Fruit fly (Drosophila melanogaster) whole organism, embryonic: ENCODE measurements around the gene CG6066.
A peak's percentile ranks its signal among the peaks of the same experiment; 100 is the strongest.

ENCODE experiments used
- CG12942 ChIP-seq: fragments of 200-800 bp; sonication (Bioruptor generic); optimal IDR thresholded peaks from 3 replicates; lab custom pipeline; 2016; ENCODE audit warnings: missing biosample characterization, missing genetic modification characterization
- CG13123 ChIP-seq: fragments of 200-800 bp; sonication (Bioruptor generic); optimal IDR thresholded peaks from 2 replicates; lab custom pipeline; 2016; ENCODE audit warnings: missing biosample characterization, missing genetic modification characterization
- CG17359 ChIP-seq: fragments of 200-800 bp; sonication (Bioruptor generic); optimal IDR thresholded peaks from 3 replicates; lab custom pipeline; 2018; ENCODE audit warnings: missing biosample characterization, mild to moderate bottlenecking, missing genetic modification characterization, moderate library complexity
- CG17829 ChIP-seq: fragments of 200-800 bp; optimal IDR thresholded peaks from 2 replicates; lab custom pipeline; 2019; ENCODE audit warnings: missing biosample characterization, mild to moderate bottlenecking, missing genetic modification characterization, moderate library complexity
- CG17912 ChIP-seq: fragments of 200-800 bp; sonication (Bioruptor generic); optimal IDR thresholded peaks from 2 replicates; lab custom pipeline; 2018; ENCODE audit warnings: missing biosample characterization, mild to moderate bottlenecking, missing genetic modification characterization
- CG30020 ChIP-seq: fragments of 200-800 bp; optimal IDR thresholded peaks from 2 replicates; lab custom pipeline; 2019; ENCODE audit warnings: missing biosample characterization, mild to moderate bottlenecking, missing genetic modification characterization, moderate library complexity
- CG3407 ChIP-seq: fragments of 200-800 bp; sonication (Bioruptor generic); optimal IDR thresholded peaks from 2 replicates; lab custom pipeline; 2018; ENCODE audit warnings: missing biosample characterization, mild to moderate bottlenecking, missing genetic modification characterization
- CG42726 ChIP-seq: fragments of 200-800 bp; sonication (Bioruptor generic); IDR thresholded peaks from 2 replicates; pipeline ENCODE4 v1.3.6; 2022; ENCODE audit warnings: missing biosample characterization, missing genetic modification characterization; ENCODE audit not compliant: partially characterized antibody
- CG4328 ChIP-seq: fragments of 200-800 bp; sonication (Bioruptor generic); optimal IDR thresholded peaks from 3 replicates; lab custom pipeline; 2017; ENCODE audit warnings: missing biosample characterization, missing genetic modification reagents, missing genetic modification characterization
- CG4707 ChIP-seq: fragments of 200-800 bp; sonication (Bioruptor generic); optimal IDR thresholded peaks from 2 replicates; lab custom pipeline; 2018; ENCODE audit warnings: missing biosample characterization, mild to moderate bottlenecking, missing genetic modification characterization, moderate library complexity
- CG6175 ChIP-seq: fragments of 200-800 bp; sonication (Bioruptor generic); IDR thresholded peaks from 3 replicates; pipeline ENCODE4 v1.3.6; 2022; ENCODE audit warnings: missing biosample characterization, missing genetic modification characterization
- CG6683 ChIP-seq: fragments of 200-800 bp; sonication (Bioruptor generic); optimal IDR thresholded peaks from 2 replicates; lab custom pipeline; 2017; ENCODE audit warnings: missing biosample characterization, mild to moderate bottlenecking, missing genetic modification characterization, missing genetic modification reagents
- CG7357 ChIP-seq: fragments of 200-800 bp; sonication (Bioruptor generic); IDR thresholded peaks from 3 replicates; pipeline ENCODE4 v1.3.6; 2022; ENCODE audit warnings: missing biosample characterization, missing genetic modification characterization
- CG7372 ChIP-seq: fragments of 200-800 bp; sonication (Bioruptor generic); IDR thresholded peaks from 2 replicates; pipeline ENCODE4 v1.3.6; 2022; ENCODE audit warnings: missing biosample characterization, missing genetic modification characterization
- CG8359 ChIP-seq: fragments of 200-800 bp; sonication (Bioruptor generic); optimal IDR thresholded peaks from 2 replicates; lab custom pipeline; 2017; ENCODE audit warnings: missing biosample characterization, mild to moderate bottlenecking, missing genetic modification characterization, borderline replicate concordance
- Dek ChIP-seq: fragments of 200-800 bp; sonication (Bioruptor generic); optimal IDR thresholded peaks from 3 replicates; lab custom pipeline; 2019; ENCODE audit warnings: missing biosample characterization, mild to moderate bottlenecking, missing genetic modification characterization, moderate library complexity
- Doc3 ChIP-seq: fragments of 200-800 bp; sonication (Bioruptor generic); IDR thresholded peaks from 3 replicates; pipeline ENCODE4 v1.3.6; 2022; ENCODE audit warnings: missing biosample characterization, missing genetic modification characterization; ENCODE audit not compliant: partially characterized antibody
- Ets65A ChIP-seq: fragments of 200-800 bp; sonication (Bioruptor generic); peaks from one replicate; lab custom pipeline; 2016; ENCODE audit warnings: missing biosample characterization, missing genetic modification characterization
- HLH3B ChIP-seq: fragments of 200-800 bp; sonication (Bioruptor generic); IDR thresholded peaks from 2 replicates; pipeline ENCODE4 v1.3.6; 2022; ENCODE audit warnings: missing biosample characterization, missing genetic modification characterization
- HLH4C ChIP-seq: fragments of 200-800 bp; sonication (Bioruptor generic); IDR thresholded peaks from 3 replicates; pipeline ENCODE4 v1.3.6; 2022; ENCODE audit warnings: missing biosample characterization, missing genetic modification characterization; ENCODE audit not compliant: partially characterized antibody
- MESR4 ChIP-seq: fragments of 200-800 bp; sonication (Bioruptor generic); optimal IDR thresholded peaks from 2 replicates; lab custom pipeline; 2018; ENCODE audit warnings: missing biosample characterization, mild to moderate bottlenecking, missing genetic modification characterization, moderate library complexity
- Max ChIP-seq: fragments of 200-800 bp; sonication (Bioruptor generic); optimal IDR thresholded peaks from 2 replicates; lab custom pipeline; 2016; ENCODE audit warnings: missing biosample characterization, mild to moderate bottlenecking, missing genetic modification characterization
- Mes4 ChIP-seq: fragments of 200-800 bp; sonication (Bioruptor generic); optimal IDR thresholded peaks from 2 replicates; lab custom pipeline; 2016; ENCODE audit warnings: missing biosample characterization, missing genetic modification characterization
- Mrtf ChIP-seq: fragments of 200-800 bp; sonication (Bioruptor generic); IDR thresholded peaks from 3 replicates; pipeline ENCODE4 v1.3.6; 2022; ENCODE audit warnings: missing biosample characterization, missing genetic modification characterization
- Stat92E ChIP-seq, 3 experiments: fragments of >200 bp in 2 of 3; fragments of 200-800 bp in 1 of 3; sonication (Bioruptor generic) in 1 of 3; optimal IDR thresholded peaks; 2 replicates each; lab custom pipeline; 2017 to 2019; ENCODE audit warnings: missing biosample characterization in 3 of 3, missing genetic modification characterization in 3 of 3, mild to moderate bottlenecking in 1 of 3, moderate library complexity in 1 of 3
- Taf1 ChIP-seq: fragments of 200-800 bp; sonication (Bioruptor generic); IDR thresholded peaks from 2 replicates; pipeline ENCODE4 v1.3.6; 2022; ENCODE audit warnings: missing biosample characterization, missing genetic modification characterization
- ac ChIP-seq: fragments of 200-800 bp; sonication (Bioruptor generic); optimal IDR thresholded peaks from 3 replicates; lab custom pipeline; 2017; ENCODE audit warnings: missing biosample characterization, mild to moderate bottlenecking, missing genetic modification characterization
- bsh ChIP-seq, 2 experiments: fragments of 200-800 bp; sonication (Bioruptor generic); optimal IDR thresholded peaks; 2 replicates each; lab custom pipeline; 2017 to 2018; ENCODE audit warnings: mild to moderate bottlenecking in 2 of 2, missing biosample characterization in 2 of 2, missing genetic modification characterization in 2 of 2, moderate library complexity in 1 of 2
- cad ChIP-seq: fragments of >200 bp; optimal IDR thresholded peaks from 2 replicates; lab custom pipeline; 2017; ENCODE audit warnings: missing biosample characterization, missing genetic modification characterization
- caup ChIP-seq: fragments of 200-800 bp; sonication (Bioruptor generic); optimal IDR thresholded peaks from 3 replicates; lab custom pipeline; 2017; ENCODE audit warnings: missing biosample characterization, mild to moderate bottlenecking, missing genetic modification characterization, moderate library complexity; ENCODE audit not compliant: severe bottlenecking
- cg ChIP-seq: fragments of 200-800 bp; sonication (Bioruptor generic); optimal IDR thresholded peaks from 3 replicates; lab custom pipeline; 2019; ENCODE audit warnings: missing biosample characterization, mild to moderate bottlenecking, missing genetic modification characterization, moderate library complexity
- chinmo ChIP-seq: fragments of 200-800 bp; sonication (Bioruptor generic); IDR thresholded peaks from 4 replicates; pipeline ENCODE4 v1.3.6; 2022; ENCODE audit warnings: missing biosample characterization, missing genetic modification characterization; ENCODE audit not compliant: partially characterized antibody
- dan ChIP-seq: fragments of 200-800 bp; sonication (Bioruptor generic); IDR thresholded peaks from 2 replicates; pipeline ENCODE4 v1.3.6; 2022; ENCODE audit warnings: missing biosample characterization, missing genetic modification characterization
- gce ChIP-seq: fragments of 200-800 bp; sonication (Bioruptor generic); IDR thresholded peaks from 3 replicates; pipeline ENCODE4 v1.3.6; 2022; ENCODE audit warnings: missing biosample characterization, missing genetic modification characterization
- gsb-n ChIP-seq: fragments of 200-800 bp; sonication (Bioruptor generic); optimal IDR thresholded peaks from 3 replicates; lab custom pipeline; 2018; ENCODE audit warnings: missing biosample characterization, mild to moderate bottlenecking, missing genetic modification characterization
- h ChIP-seq: fragments of >200 bp; optimal IDR thresholded peaks from 2 replicates; lab custom pipeline; 2017
- ham ChIP-seq: fragments of 200-800 bp; sonication (Bioruptor generic); IDR thresholded peaks from 2 replicates; pipeline ENCODE4 v1.3.6; 2022; ENCODE audit warnings: missing biosample characterization, missing genetic modification characterization
- mam ChIP-seq: fragments of 200-800 bp; sonication (Bioruptor generic); optimal IDR thresholded peaks from 3 replicates; lab custom pipeline; 2016; ENCODE audit warnings: missing biosample characterization, missing genetic modification characterization
- nmo ChIP-seq: fragments of 200-800 bp; sonication (Bioruptor generic); optimal IDR thresholded peaks from 2 replicates; lab custom pipeline; 2018; ENCODE audit warnings: missing biosample characterization, mild to moderate bottlenecking, missing genetic modification characterization, moderate library complexity
- nom ChIP-seq: fragments of 200-800 bp; sonication (Bioruptor generic); optimal IDR thresholded peaks from 2 replicates; lab custom pipeline; 2017; ENCODE audit warnings: missing biosample characterization, missing genetic modification characterization, mild to moderate bottlenecking, moderate library complexity, missing genetic modification reagents
- pan ChIP-seq, 4 experiments: fragments of >200 bp in 3 of 4; fragments of 200-800 bp in 1 of 4; sonication (Bioruptor generic) in 1 of 4; optimal IDR thresholded peaks in 3 of 4; IDR thresholded peaks in 1 of 4; 2 replicates each; pipeline versions ENCODE4 v1.3.6 to Lab custom; 2017 to 2022; ENCODE audit warnings: missing biosample characterization in 2 of 4, missing genetic modification characterization in 2 of 4, mixed read lengths in 1 of 4
- sens ChIP-seq: fragments of 200-800 bp; sonication (Bioruptor generic); peaks from one replicate; lab custom pipeline; 2016; ENCODE audit warnings: missing biosample characterization, missing genetic modification characterization
- slou ChIP-seq: fragments of 200-800 bp; sonication (Bioruptor generic); optimal IDR thresholded peaks from 3 replicates; lab custom pipeline; 2016; ENCODE audit warnings: missing biosample characterization, missing genetic modification characterization
- sob ChIP-seq: fragments of 200-800 bp; sonication (Bioruptor generic); IDR thresholded peaks from 2 replicates; pipeline ENCODE4 v1.3.6; 2022; ENCODE audit warnings: missing biosample characterization, missing genetic modification characterization
- trem ChIP-seq: fragments of 200-800 bp; optimal IDR thresholded peaks from 3 replicates; lab custom pipeline; 2019; ENCODE audit warnings: missing biosample characterization, mild to moderate bottlenecking, missing genetic modification characterization, moderate library complexity
- unc-4 ChIP-seq: fragments of 200-800 bp; sonication (Bioruptor generic); IDR thresholded peaks from 2 replicates; pipeline ENCODE4 v1.3.6; 2022; ENCODE audit warnings: missing biosample characterization, missing genetic modification characterization; ENCODE audit not compliant: partially characterized antibody
- vfl ChIP-seq: fragments of 200-800 bp; sonication (Bioruptor generic); optimal IDR thresholded peaks from 2 replicates; lab custom pipeline; 2016; ENCODE audit warnings: missing biosample characterization, missing genetic modification characterization

The CG6066 gene

DNA sequence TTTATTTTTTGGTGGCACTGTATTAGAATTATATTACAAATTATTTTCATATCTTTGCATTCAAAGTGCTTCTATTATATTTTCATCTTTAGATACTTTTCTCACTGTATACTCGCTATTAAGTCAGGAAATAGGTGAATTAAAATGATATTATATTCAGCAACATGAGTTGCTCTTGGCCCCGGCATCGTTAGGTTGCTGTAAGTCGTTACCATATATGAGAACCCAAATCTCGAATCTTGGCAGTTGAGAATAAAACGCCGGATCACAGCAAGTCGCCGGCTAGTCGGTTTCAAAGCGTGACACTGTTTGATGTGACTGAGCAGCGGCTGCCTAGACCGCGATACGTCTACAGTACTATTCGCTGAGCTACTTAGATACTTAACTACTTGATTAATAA, 22.3 kb downstream of the CG6066 start, which contains the start of gene CG14259:
TSS of gene CG14259 (plus strand) at position 301 of the 400 bp plus-strand sequence.
- TF ChIP-seq CG3407 (no peak), Ets65A (peak; percentile 86)
- TF ChIP-seq, all 482 proteins: peak for 1

DNA sequence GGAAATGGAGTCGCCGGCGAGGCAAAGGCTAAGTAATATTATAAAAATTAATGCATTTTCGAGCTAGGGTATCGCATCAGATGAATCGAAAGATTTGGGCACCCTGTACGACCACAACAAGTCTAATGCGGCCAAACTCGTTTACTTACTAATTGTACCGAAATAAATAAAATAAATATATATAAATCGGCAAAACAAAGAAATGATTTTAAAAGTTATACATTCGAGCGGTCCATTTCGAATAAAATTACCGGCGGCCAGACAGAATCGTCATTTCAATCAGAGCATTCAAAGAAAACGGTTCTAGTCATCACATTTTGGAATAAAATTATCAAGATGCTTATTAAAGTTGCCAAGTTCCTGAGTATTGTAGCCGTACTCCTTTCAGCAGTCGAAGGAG, 23.7 kb downstream of the CG6066 start, which contains the start of gene CG14258:
TSS of gene CG14258 (plus strand) at position 301 of the 400 bp plus-strand sequence.
- TF ChIP-seq pan (optimal IDR thresholded peaks at IDR 0.05; lab: Kevin White, UChicago) (no peak), pan (GFP tag; optimal IDR thresholded peaks at IDR 0.05 in 1 of 2, IDR thresholded peaks at IDR 0.05 in 1 of 2) (no peak), Mes4 (GFP tag; lab: Kevin White, UChicago) (no peak), CG6683 (GFP tag; lab: Kevin White, UChicago) (no peak), CG12942 (GFP tag; lab: Kevin White, UChicago) (no peak), CG6175 (GFP tag; lab: Robert Waterston, UW) (no peak), Mrtf (GFP tag; lab: Robert Waterston, UW) (no peak), ac (no peak), sens (GFP tag; lab: Kevin White, UChicago) (no peak), cg (GFP tag; lab: Kevin White, UChicago) (no peak), bsh (GFP tag; optimal IDR thresholded peaks at IDR 0.05; lab: Kevin White, UChicago) (no peak), Ets65A (no peak), CG17829 (tag; lab: Kevin White, UChicago) (no peak), sob (no peak), dan (GFP tag; lab: Robert Waterston, UW) (no peak)

DNA sequence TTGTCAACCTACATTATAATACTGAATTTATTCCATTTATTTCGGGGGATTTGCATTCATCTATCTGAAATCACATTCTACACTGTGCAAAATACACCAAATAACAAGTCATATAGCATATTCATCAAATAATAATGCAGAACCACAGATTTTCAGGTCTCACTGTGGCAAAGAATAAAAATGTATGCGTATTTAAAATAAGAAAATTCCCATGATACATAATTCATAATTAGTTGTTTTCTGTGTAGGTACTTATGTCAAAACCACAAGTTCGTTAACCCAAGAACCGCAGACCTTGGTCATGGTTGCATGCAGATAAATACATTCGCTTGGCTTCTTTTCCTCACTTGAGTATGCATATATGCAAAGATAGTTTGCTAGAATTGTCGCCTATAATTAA, 24.2 kb downstream of the CG6066 start:
- TF ChIP-seq Taf1: no peak
- no peak for TF ChIP-seq trem
- no peak for TF ChIP-seq mam (GFP tag; lab: Kevin White, UChicago)
- TF ChIP-seq Dek (tag; lab: Kevin White, UChicago): no peak
- no peak for TF ChIP-seq unc-4 (GFP tag; lab: Robert Waterston, UW)
- no peak for TF ChIP-seq h (lab: Kevin White, UChicago)
- TF ChIP-seq CG17359 (tag; lab: Kevin White, UChicago): no peak
- no peak for TF ChIP-seq CG42726 (GFP tag; lab: Robert Waterston, UW)
- no peak for TF ChIP-seq CG13123 (GFP tag; lab: Kevin White, UChicago)
- TF ChIP-seq CG4707 (GFP tag; lab: Kevin White, UChicago): no peak
- TF ChIP-seq MESR4: no peak
- no peak for TF ChIP-seq CG4328 (GFP tag; lab: Kevin White, UChicago)
- TF ChIP-seq slou (GFP tag; lab: Kevin White, UChicago): no peak
- TF ChIP-seq Doc3 (GFP tag; lab: Robert Waterston, UW): no peak
- no peak for TF ChIP-seq Stat92E (GFP tag; optimal IDR thresholded peaks at IDR 0.05; lab: Kevin White, UChicago)
- TF ChIP-seq Max (GFP tag; lab: Kevin White, UChicago): no peak
- TF ChIP-seq caup: no peak
- TF ChIP-seq CG30020 (tag; lab: Kevin White, UChicago): no peak
- TF ChIP-seq Ets65A: peak; percentile 53
- no peak for TF ChIP-seq gsb-n
- no peak for TF ChIP-seq HLH4C (GFP tag; lab: Robert Waterston, UW)
- TF ChIP-seq CG17912: no peak
- TF ChIP-seq ham (GFP tag; lab: Robert Waterston, UW): no peak
- no peak for TF ChIP-seq vfl (GFP tag; lab: Kevin White, UChicago)
- TF ChIP-seq nom (GFP tag; lab: Kevin White, UChicago): no peak
- TF ChIP-seq CG7372 (GFP tag; lab: Robert Waterston, UW): no peak
- no peak for TF ChIP-seq HLH3B (GFP tag; lab: Robert Waterston, UW)
- no peak for TF ChIP-seq chinmo (GFP tag; lab: Robert Waterston, UW)
- TF ChIP-seq CG7357 (GFP tag; lab: Robert Waterston, UW): no peak
- no peak for TF ChIP-seq CG8359
- TF ChIP-seq nmo (GFP tag; lab: Kevin White, UChicago): no peak
- TF ChIP-seq cad (GFP tag; lab: Kevin White, UChicago): no peak
- TF ChIP-seq gce (GFP tag; lab: Robert Waterston, UW): no peak
